Worm (Caenorhabditis elegans): Measurements from ENCODE around the gene R12G8.1.
A peak's percentile ranks its signal among the peaks of the same experiment; 100 is the strongest.

DNA sequence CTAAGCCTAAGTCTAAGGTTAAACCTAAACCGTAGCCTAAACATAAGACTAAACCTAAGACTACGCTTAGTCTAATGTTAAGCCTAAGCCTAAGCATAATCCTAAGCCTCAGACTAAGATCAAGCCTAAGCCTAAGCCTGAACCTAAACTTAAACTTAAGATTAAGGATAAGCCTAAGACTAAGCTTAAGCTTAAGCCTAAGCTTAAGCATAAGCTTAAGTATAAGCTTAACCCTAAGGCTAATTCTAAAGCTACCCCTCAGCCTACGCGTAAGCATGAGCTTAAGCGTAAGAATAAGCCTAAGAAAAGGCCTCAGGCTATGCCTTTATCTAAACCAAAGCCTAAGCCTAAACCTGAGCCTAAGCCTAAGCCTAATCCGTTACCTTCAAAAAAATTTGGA, 20.7 kb downstream of the R12G8.1 start:
- no peak for TF ChIP-seq sem-2 (GFP tag; optimal IDR thresholded peaks at IDR 0.05)
- TF ChIP-seq pha-4 (tag; optimal IDR thresholded peaks at IDR 0.05), result no peak
- TF ChIP-seq lin-13 (tag; optimal IDR thresholded peaks at IDR 0.05), result no peak
- no peak for TF ChIP-seq unc-62 (GFP tag; optimal IDR thresholded peaks at IDR 0.05)
- peak; percentile 48 for TF ChIP-seq ham-2 (GFP tag; optimal IDR thresholded peaks at IDR 0.05)
